Worm (Caenorhabditis elegans) whole organism, midembryonic: Measurements from ENCODE around the gene pst-2.

ENCODE experiments used
- T22C8.4 ChIP-seq: fragments of 200-800 bp; sonication (Bioruptor generic); IDR thresholded peaks from 2 replicates; pipeline ENCODE4 v1.3.6; 2022; ENCODE audit warnings: missing genetic modification characterization, missing compliant biosample characterization
- cog-1 ChIP-seq: sonication (generic microtip); optimal IDR thresholded peaks from 2 replicates; lab custom pipeline; 2016; ENCODE audit warnings: missing genetic modification characterization, missing compliant biosample characterization
- flt-1 ChIP-seq: fragments of 200-800 bp; sonication (Bioruptor generic); IDR thresholded peaks from 2 replicates; pipeline ENCODE4 v1.3.6; 2022; ENCODE audit warnings: missing genetic modification characterization, missing compliant biosample characterization
- klf-2 ChIP-seq: fragments of 200-800 bp; sonication (Bioruptor generic); conservative IDR thresholded peaks from 2 replicates; pipeline ENCODE4 v1.3.6; 2022; ENCODE audit warnings: missing genetic modification reagents, missing genetic modification characterization, missing compliant biosample characterization
- med-1 ChIP-seq: sonication (generic microtip); optimal IDR thresholded peaks from 2 replicates; lab custom pipeline; 2017; ENCODE audit warnings: missing genetic modification characterization, mild to moderate bottlenecking, missing compliant biosample characterization, antibody characterized with exemption, missing genetic modification reagents; ENCODE audit not compliant: insufficient read depth
- ref-1 ChIP-seq: fragments of 200-800 bp; sonication (Bioruptor generic); conservative IDR thresholded peaks from 2 replicates; pipeline ENCODE4 v1.3.6; 2022; ENCODE audit warnings: missing genetic modification reagents, missing genetic modification characterization, missing compliant biosample characterization
- tab-1 ChIP-seq: fragments of 200-800 bp; sonication (Bioruptor generic); IDR thresholded peaks from 2 replicates; pipeline ENCODE4 v1.3.6; 2022; ENCODE audit warnings: missing genetic modification characterization, missing compliant biosample characterization
- ztf-23 ChIP-seq: fragments of 200-800 bp; sonication (Bioruptor generic); IDR thresholded peaks from 2 replicates; pipeline ENCODE4 v1.3.6; 2022; ENCODE audit warnings: missing genetic modification reagents, missing genetic modification characterization, missing compliant biosample characterization
- ztf-29 ChIP-seq: fragments of 200-800 bp; sonication (Bioruptor generic); IDR thresholded peaks from 2 replicates; pipeline ENCODE4 v1.3.6; 2022; ENCODE audit warnings: missing genetic modification reagents, missing genetic modification characterization, missing compliant biosample characterization

pst-2 gene

DNA sequence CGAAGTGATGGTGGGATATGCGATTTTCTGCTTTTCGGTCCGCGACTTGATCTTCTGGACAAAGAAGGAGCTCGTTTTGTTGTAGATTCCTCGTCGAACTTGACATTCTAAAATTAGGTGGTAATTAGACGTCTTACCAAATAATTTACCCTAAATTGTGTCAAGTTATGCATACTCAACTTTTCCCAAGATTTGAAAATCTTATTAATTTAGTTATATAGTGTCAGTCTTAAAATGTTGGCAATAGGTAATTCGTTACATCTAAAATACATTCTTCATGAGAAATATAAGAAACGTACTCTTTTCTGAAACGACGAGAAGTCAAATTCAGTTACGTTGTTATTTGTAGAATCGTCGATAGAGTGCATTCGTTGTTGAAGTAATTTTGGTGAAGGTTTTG is 27.3 kb downstream of the pst-2 start:
- TF ChIP-seq tab-1 (no peak), flt-1 (GFP tag; lab: Robert Waterston, UW) (no peak), ztf-23 (GFP tag; lab: Robert Waterston, UW) (no peak), ref-1 (no peak), cog-1 (no peak), T22C8.4 (GFP tag; lab: Robert Waterston, UW) (no peak), klf-2 (GFP tag; lab: Robert Waterston, UW) (no peak), med-1 (GFP tag; lab: Kevin White, UChicago) (no peak), ztf-29 (GFP tag; lab: Robert Waterston, UW) (no peak)

ce11 chrIII:5708024-5708423 is 27.8 kb downstream of the pst-2 start:
- no peak for TF ChIP-seq ztf-29 (GFP tag; lab: Robert Waterston, UW)
- TF ChIP-seq cog-1: no peak
- TF ChIP-seq ref-1: no peak
- TF ChIP-seq ztf-23 (GFP tag; lab: Robert Waterston, UW): no peak
- TF ChIP-seq klf-2 (GFP tag; lab: Robert Waterston, UW): no peak
- no peak for TF ChIP-seq flt-1 (GFP tag; lab: Robert Waterston, UW)
- no peak for TF ChIP-seq tab-1
- TF ChIP-seq med-1 (GFP tag; lab: Kevin White, UChicago): no peak
- TF ChIP-seq T22C8.4 (GFP tag; lab: Robert Waterston, UW): no peak

DNA sequence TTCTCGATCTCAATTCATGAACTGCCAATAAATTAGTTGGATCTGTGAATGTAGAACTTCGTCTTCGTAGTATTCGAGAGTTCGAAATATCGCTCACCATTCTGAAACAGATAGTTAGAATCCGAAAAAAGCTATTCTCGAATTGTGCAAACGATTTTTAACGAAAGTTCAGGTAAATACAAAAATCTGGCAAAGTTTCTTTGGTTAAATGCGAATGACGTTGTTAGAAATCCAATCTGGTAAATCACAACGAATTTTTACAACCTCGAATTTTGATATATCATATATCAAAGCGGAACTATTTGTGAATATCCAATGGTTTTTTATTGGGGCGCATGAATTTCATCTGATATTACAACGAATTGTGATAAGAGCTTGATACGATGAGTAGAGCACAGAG is 29.0 kb downstream of the pst-2 start, which contains the start of gene hpo-28:
Gene hpo-28 (minus strand): TSS at position 101 of the 400 bp plus-strand sequence.
- TF ChIP-seq tab-1 (no peak), ztf-29 (GFP tag; lab: Robert Waterston, UW) (no peak), med-1 (GFP tag; lab: Kevin White, UChicago) (no peak), cog-1 (no peak), T22C8.4 (GFP tag; lab: Robert Waterston, UW) (no peak), ztf-23 (GFP tag; lab: Robert Waterston, UW) (no peak), ref-1 (no peak), klf-2 (GFP tag; lab: Robert Waterston, UW) (no peak), flt-1 (GFP tag; lab: Robert Waterston, UW) (no peak)

DNA sequence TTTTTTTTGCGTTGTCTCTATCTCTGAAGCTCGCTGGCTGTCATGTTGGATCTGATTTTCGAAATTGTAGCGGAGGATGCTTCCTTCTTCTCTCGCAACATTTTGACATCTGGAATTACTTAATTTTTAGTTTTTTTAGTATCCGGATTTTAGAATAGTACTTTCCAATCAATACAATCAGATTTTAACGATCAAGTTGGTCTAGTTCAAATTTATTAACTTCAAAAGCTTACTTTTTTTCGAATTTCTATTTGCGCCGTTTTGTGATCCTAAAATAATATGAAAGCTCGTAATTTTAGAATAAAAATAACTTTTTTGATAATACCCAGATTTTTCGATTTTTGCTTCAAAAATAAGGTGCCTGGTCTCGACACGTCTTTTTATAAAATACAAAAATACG is 29.8 kb downstream of the pst-2 start, which contains the start of gene B0336.12:
Gene B0336.12 (minus strand): TSS at position 101 of the 400 bp plus-strand sequence.
- no peak for TF ChIP-seq flt-1 (GFP tag; lab: Robert Waterston, UW)
- no peak for TF ChIP-seq ztf-29 (GFP tag; lab: Robert Waterston, UW)
- TF ChIP-seq tab-1: no peak
- TF ChIP-seq ztf-23 (GFP tag; lab: Robert Waterston, UW): no peak
- no peak for TF ChIP-seq med-1 (GFP tag; lab: Kevin White, UChicago)
- no peak for TF ChIP-seq T22C8.4 (GFP tag; lab: Robert Waterston, UW)
- TF ChIP-seq ref-1: no peak
- TF ChIP-seq cog-1: no peak

DNA sequence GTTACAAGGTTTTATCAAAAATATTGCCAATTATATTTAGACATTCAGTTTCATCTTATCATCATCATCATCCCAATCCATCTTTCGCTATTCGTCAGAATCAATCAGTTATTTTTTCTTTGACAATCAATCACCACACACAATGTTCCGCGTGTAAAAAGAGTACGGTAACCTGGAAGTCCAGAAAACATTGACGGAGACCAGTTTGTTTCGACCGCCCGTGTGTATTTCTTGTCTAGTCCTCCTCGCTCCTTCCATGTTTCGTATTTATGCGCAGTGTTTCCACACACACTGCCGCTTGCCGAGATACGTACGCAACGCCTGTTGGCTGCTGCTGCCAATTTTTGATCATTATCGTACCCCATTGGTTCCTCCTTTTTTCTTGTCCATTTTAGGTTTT is 30.4 kb downstream of the pst-2 start:
- TF ChIP-seq flt-1 (GFP tag; lab: Robert Waterston, UW) (no peak), T22C8.4 (GFP tag; lab: Robert Waterston, UW) (no peak), cog-1 (no peak), klf-2 (GFP tag; lab: Robert Waterston, UW) (no peak), med-1 (GFP tag; lab: Kevin White, UChicago) (no peak), ztf-29 (GFP tag; lab: Robert Waterston, UW) (no peak), tab-1 (no peak), ztf-23 (GFP tag; lab: Robert Waterston, UW) (no peak), ref-1 (no peak)

- TF ChIP-seq ref-1 (no peak), klf-2 (GFP tag; lab: Robert Waterston, UW) (no peak), cog-1 (no peak), med-1 (GFP tag; lab: Kevin White, UChicago) (no peak), flt-1 (GFP tag; lab: Robert Waterston, UW) (no peak), ztf-23 (GFP tag; lab: Robert Waterston, UW) (no peak), T22C8.4 (GFP tag; lab: Robert Waterston, UW) (no peak), tab-1 (no peak), ztf-29 (GFP tag; lab: Robert Waterston, UW) (no peak)
These were observed 31.0 kb downstream of the pst-2 start, which contains the start of gene rbm-26 for ce11 chrIII:5711242-5711641. Gene rbm-26 (plus strand): TSS chrIII:5711542.

- no peak for TF ChIP-seq ztf-23 (GFP tag; lab: Robert Waterston, UW)
- TF ChIP-seq flt-1 (GFP tag; lab: Robert Waterston, UW): no peak
- no peak for TF ChIP-seq ztf-29 (GFP tag; lab: Robert Waterston, UW)
- no peak for TF ChIP-seq klf-2 (GFP tag; lab: Robert Waterston, UW)
- TF ChIP-seq med-1 (GFP tag; lab: Kevin White, UChicago): no peak
- no peak for TF ChIP-seq tab-1
- TF ChIP-seq ref-1: no peak
- TF ChIP-seq T22C8.4 (GFP tag; lab: Robert Waterston, UW): no peak
- no peak for TF ChIP-seq cog-1
These were observed 31.8 kb downstream of the pst-2 start for ce11 chrIII:5711881-5712643.

ce11 chrIII:5714230-5714983 is 34.2 kb downstream of the pst-2 start, which contains the start of gene arf-1:
Gene arf-1 (plus strand): TSS chrIII:5714886.
- TF ChIP-seq ref-1 (no peak), cog-1 (no peak), ztf-23 (GFP tag; lab: Robert Waterston, UW) (no peak), ztf-29 (GFP tag; lab: Robert Waterston, UW) (no peak), med-1 (GFP tag; lab: Kevin White, UChicago) (no peak), tab-1 (no peak), flt-1 (GFP tag; lab: Robert Waterston, UW) (no peak), klf-2 (GFP tag; lab: Robert Waterston, UW) (no peak)
